Worm (Caenorhabditis elegans) whole organism, late embryonic: ENCODE results near the gene gmeb-1.

Experiments used
- F13H6.1 ChIP-seq: sonication (generic microtip); optimal IDR thresholded peaks from 2 replicates; lab custom pipeline; 2016; ENCODE audit warnings: missing genetic modification characterization, missing compliant biosample characterization
- K02D7.2 ChIP-seq: sonication (generic microtip); optimal IDR thresholded peaks from 2 replicates; lab custom pipeline; 2017; ENCODE audit warnings: mild to moderate bottlenecking, missing genetic modification characterization, missing compliant biosample characterization
- T23F11.4 ChIP-seq: fragments of 200-800 bp; sonication (Bioruptor generic); optimal IDR thresholded peaks from 2 replicates; lab custom pipeline; 2018; ENCODE audit warnings: mild to moderate bottlenecking, missing genetic modification characterization, missing compliant biosample characterization
- ama-1 ChIP-seq: fragments of 150-350 bp; optimal IDR thresholded peaks from 2 replicates; lab custom pipeline; 2014
- ceh-31 ChIP-seq: sonication (generic microtip); optimal IDR thresholded peaks from 2 replicates; lab custom pipeline; 2016; ENCODE audit warnings: missing genetic modification characterization, missing compliant biosample characterization
- ceh-34 ChIP-seq: sonication (generic microtip); optimal IDR thresholded peaks from 2 replicates; lab custom pipeline; 2016; ENCODE audit warnings: mild to moderate bottlenecking, missing genetic modification characterization, missing compliant biosample characterization
- ceh-9 ChIP-seq: sonication (generic microtip); optimal IDR thresholded peaks from 2 replicates; lab custom pipeline; 2016; ENCODE audit warnings: mild to moderate bottlenecking, missing genetic modification characterization, inconsistent platforms, missing compliant biosample characterization
- ets-4 ChIP-seq: sonication (generic microtip); optimal IDR thresholded peaks from 2 replicates; lab custom pipeline; 2016; ENCODE audit warnings: missing genetic modification characterization, missing compliant biosample characterization
- fkh-6 ChIP-seq: sonication (generic microtip); optimal IDR thresholded peaks from 2 replicates; lab custom pipeline; 2016; ENCODE audit warnings: missing genetic modification characterization, missing compliant biosample characterization
- lin-11 ChIP-seq: fragments of 200-800 bp; sonication (Bioruptor generic); optimal IDR thresholded peaks from 2 replicates; lab custom pipeline; 2018; ENCODE audit warnings: mild to moderate bottlenecking, missing genetic modification characterization, missing compliant biosample characterization
- pax-1 ChIP-seq: fragments of 150-350 bp; optimal IDR thresholded peaks from 2 replicates; lab custom pipeline; 2014; ENCODE audit warnings: missing biosample characterization, missing genetic modification characterization
- unc-3 ChIP-seq, 2 experiments: fragments of 200-800 bp in 1 of 2; sonication (Bioruptor generic) in 1 of 2; sonication (generic microtip) in 1 of 2; conservative IDR thresholded peaks in 1 of 2; optimal IDR thresholded peaks in 1 of 2; 2 replicates each; pipeline versions ENCODE4 v1.3.6 to Lab custom; 2016 to 2022; ENCODE audit warnings: missing compliant biosample characterization in 2 of 2, missing genetic modification characterization in 2 of 2, missing genetic modification reagents in 1 of 2
- unc-42 ChIP-seq: sonication (generic microtip); optimal IDR thresholded peaks from 2 replicates; lab custom pipeline; 2016; ENCODE audit warnings: missing genotype, missing genetic modification characterization, missing compliant biosample characterization
- zip-5 ChIP-seq: sonication (generic microtip); optimal IDR thresholded peaks from 2 replicates; lab custom pipeline; 2016; ENCODE audit warnings: missing genetic modification characterization, missing compliant biosample characterization

DNA sequence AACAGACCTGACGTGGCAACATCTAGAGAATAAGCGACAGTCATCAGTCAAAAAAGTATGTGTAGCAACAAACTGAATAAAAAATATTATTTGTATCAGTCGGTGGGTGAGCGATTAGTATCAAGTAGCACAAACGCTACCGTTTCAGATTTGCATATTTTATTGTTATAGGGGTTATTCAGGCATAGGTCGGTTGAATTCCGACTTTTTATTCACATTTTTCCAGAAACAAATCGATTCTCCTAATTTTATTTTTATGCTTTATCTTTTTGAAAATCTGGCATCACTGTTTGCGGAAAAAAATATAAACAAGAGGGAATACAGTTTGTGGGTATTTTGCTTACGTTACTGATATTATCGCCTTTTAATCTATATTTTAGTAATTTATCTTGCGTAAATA, 7.6 kb upstream of the gmeb-1 start, which contains the start of gene best-4:
- TF ChIP-seq ama-1 (lab: Kevin White, UChicago) (no peak), K02D7.2 (tag; lab: Kevin White, UChicago) (no peak), pax-1 (tag; lab: Kevin White, UChicago) (no peak), unc-3 (GFP tag; conservative IDR thresholded peaks at IDR 0.05; lab: Robert Waterston, UW) (no peak), unc-3 (tag; optimal IDR thresholded peaks at IDR 0.05; lab: Kevin White, UChicago) (no peak), ceh-34 (tag; lab: Kevin White, UChicago) (no peak), unc-42 (no peak), ceh-31 (tag; lab: Kevin White, UChicago) (no peak), ets-4 (tag; lab: Kevin White, UChicago) (no peak), ceh-9 (tag; lab: Kevin White, UChicago) (no peak), F13H6.1 (tag; lab: Kevin White, UChicago) (no peak), fkh-6 (tag; lab: Kevin White, UChicago) (no peak), T23F11.4 (GFP tag; lab: Kevin White, UChicago) (no peak), zip-5 (tag; lab: Kevin White, UChicago) (no peak), lin-11 (tag; lab: Kevin White, UChicago) (no peak)
